Fruit fly (Drosophila melanogaster) whole organism, larva: ENCODE data around the gene Lamtor4.

Experiments
- noc ChIP-seq: fragments of 200-800 bp; sonication (Bioruptor generic); optimal IDR thresholded peaks from 3 replicates; lab custom pipeline; 2019; ENCODE audit warnings: missing biosample characterization, mild to moderate bottlenecking, missing genetic modification characterization, moderate library complexity

The Lamtor4 gene

dm6 chr3L:3933599-3933998 is 36.9 kb downstream of the Lamtor4 start:
- no peak for TF ChIP-seq noc (tag; lab: Kevin White, UChicago)

- TF ChIP-seq noc (tag; lab: Kevin White, UChicago) = no peak
Measured at dm6 chr3L:3934110-3934509, 37.4 kb downstream of the Lamtor4 start.

DNA sequence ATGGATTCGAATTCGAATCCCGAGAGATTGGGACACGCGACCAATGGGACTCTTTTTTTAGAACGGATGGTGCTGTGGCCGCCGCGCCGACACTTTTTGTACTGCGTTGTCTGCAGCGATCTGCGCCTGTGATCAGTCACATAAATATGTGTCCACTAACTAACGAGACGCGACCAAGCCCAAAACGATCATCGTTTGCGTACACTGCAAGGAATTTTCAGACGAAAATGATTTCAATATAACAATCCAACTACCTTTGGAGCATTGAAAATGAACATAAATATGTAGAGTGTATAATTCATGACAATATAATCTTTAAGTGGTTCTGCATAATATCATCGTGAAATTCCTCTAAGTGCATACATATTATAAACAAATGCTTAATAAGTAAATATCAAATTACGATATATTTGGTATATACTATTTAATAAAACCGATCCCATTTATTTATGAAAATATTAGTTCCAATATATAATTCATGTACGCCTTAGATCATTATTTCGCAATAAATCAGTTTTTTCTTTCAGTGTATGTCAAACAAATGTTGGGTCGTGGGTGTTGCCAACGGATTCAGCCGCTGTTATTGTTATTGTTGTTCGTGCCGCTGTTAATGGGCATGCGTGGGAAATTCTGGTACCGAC is 39.0 kb downstream of the Lamtor4 start, which contains the start of gene Eip63F-1:
TSS of gene Eip63F-1 (minus strand) at position 51 of the 641 bp plus-strand sequence.
- peak; percentile 81 for TF ChIP-seq noc (tag; lab: Kevin White, UChicago)

- TF ChIP-seq noc (tag; lab: Kevin White, UChicago) = no peak
Measured at dm6 chr3L:3937806-3938205, 41.1 kb downstream of the Lamtor4 start, which contains the start of gene CG10866. CG10866 (minus strand) TSS chr3L:3937992.

DNA sequence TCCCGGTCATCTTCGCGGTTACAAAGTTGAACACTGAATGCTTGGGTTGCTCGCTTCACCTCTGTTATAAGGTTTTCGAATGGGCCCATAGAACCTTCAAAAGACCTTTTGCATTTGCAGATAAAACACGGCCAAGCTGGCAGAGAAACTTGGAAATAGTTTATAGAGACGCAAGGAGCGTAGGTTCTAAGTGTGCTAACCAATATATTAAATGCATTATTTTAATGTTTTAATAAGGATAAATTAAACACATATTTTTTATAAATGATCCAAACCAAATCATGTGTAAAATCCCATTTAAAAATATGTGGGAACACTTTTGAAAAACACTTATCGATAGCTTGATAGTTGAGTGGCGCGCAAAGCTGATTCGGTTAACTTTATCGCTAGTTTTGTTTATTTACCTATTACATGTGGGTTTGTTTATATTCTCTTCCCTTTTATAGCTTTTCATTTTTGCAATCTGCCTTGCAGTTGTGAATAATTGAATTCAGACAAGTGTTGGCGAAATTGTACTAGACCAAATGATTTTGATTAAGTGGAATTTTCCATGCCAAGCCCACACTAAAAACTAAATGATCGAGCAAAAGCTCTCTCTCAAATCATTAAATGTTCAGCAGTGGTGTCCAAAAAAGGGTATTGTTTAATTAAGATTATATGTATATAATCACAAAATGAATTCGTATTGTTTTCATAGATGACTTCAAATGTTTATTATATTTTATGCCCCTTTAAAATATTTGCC is 43.5 kb downstream of the Lamtor4 start, which contains the start of gene CG12766:
TSS of gene CG12766 (minus strand) at position 51 of the 745 bp plus-strand sequence.
- peak; percentile 77 for TF ChIP-seq noc (tag; lab: Kevin White, UChicago)

DNA sequence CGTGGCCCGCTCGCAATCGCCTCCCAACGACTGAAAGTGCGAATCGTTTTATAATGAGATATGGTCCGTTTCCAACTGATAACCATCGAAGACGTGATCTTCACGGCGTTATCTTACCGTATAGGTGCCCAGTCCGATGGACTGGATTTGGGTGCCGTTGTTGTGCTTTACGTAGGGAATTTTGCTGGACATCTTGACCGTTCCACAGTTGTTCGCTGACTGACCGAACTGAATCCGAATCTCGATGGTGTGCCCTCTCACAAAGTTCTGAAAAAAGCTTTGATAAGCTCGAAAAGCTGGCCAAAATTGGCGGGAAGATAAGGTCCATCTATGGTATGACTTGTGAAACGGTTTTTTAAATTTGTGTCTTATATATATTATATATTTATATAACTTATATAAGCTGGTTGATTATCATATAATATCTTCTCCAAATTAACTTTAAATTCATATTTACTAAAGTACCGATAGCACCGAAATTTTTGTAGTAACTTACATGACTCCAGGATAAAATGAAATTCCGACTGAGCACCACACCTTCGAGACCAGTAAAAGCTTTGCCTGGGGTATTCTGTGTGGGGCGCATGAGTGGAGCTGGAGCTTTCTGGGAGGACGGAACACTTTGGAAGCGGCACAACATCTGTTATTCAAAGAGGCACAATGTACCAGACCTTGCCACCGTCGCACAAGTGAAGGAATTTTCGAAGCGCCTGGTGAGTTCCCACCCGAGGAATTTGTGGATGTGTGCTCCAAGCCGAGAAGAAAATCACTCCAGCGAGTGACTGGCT is 45.7 kb downstream of the Lamtor4 start, which contains the start of the genes CG10863 and CG14982:
TSS of gene CG10863 (minus strand) at position 225 of the 788 bp plus-strand sequence.
TSS of gene CG14982 (plus strand) at position 470 of the 788 bp plus-strand sequence.
- TF ChIP-seq noc (tag; lab: Kevin White, UChicago) = peak; percentile 80
